Fruit fly (Drosophila melanogaster): ENCODE data around the gene JMJD6.

Gene JMJD6

dm6 chr3R:22358810-22359209, 3.4 kb downstream of the JMJD6 start (continued):
- peak; percentile 37; the same call in 1 of the 2 replicates for TF ChIP-seq al (GFP tag; IDR thresholded peaks at IDR 0.05)
- no peak for TF ChIP-seq CG16779 (GFP tag; IDR thresholded peaks at IDR 0.05)
- TF ChIP-seq CG11504 (tag; optimal IDR thresholded peaks at IDR 0.05): peak; percentile 75
- TF ChIP-seq HLH3B (GFP tag; IDR thresholded peaks at IDR 0.05): peak; percentile 79
- TF ChIP-seq CG18011 (GFP tag; optimal IDR thresholded peaks at IDR 0.05): no peak
- peak; percentile 42 for TF ChIP-seq CrebB (tag; optimal IDR thresholded peaks at IDR 0.05)
- TF ChIP-seq salm (tag; optimal IDR thresholded peaks at IDR 0.05): no peak
- TF ChIP-seq eyg (GFP tag; optimal IDR thresholded peaks at IDR 0.05): peak; percentile 5
- TF ChIP-seq CG13624 (GFP tag; optimal IDR thresholded peaks at IDR 0.05): peak; percentile 27
- TF ChIP-seq Dek (tag; optimal IDR thresholded peaks at IDR 0.05): peak; percentile 17
- peak; percentile 71 for TF ChIP-seq Oli (tag; optimal IDR thresholded peaks at IDR 0.05)
- no peak for TF ChIP-seq Ets97D (GFP tag; optimal IDR thresholded peaks at IDR 0.05)
- no peak for TF ChIP-seq Dip2 (GFP tag; IDR thresholded peaks at IDR 0.05)
- peak; percentile 63 for TF ChIP-seq CG17802 (tag; optimal IDR thresholded peaks at IDR 0.05)
- no peak for TF ChIP-seq disco-r (GFP tag; optimal IDR thresholded peaks at IDR 0.05)
- TF ChIP-seq tna (GFP tag; IDR thresholded peaks at IDR 0.05; ENCODE audit: partially characterized antibody): no peak
- TF ChIP-seq eve (GFP tag; optimal IDR thresholded peaks at IDR 0.05): no peak
- TF ChIP-seq Dad (GFP tag; optimal IDR thresholded peaks at IDR 0.05): peak; percentile 29
- no peak for TF ChIP-seq nerfin-2 (GFP tag; IDR thresholded peaks at IDR 0.05; ENCODE audit: partially characterized antibody)
- no peak for TF ChIP-seq Hmx (GFP tag; optimal IDR thresholded peaks at IDR 0.05)
- TF ChIP-seq stc (GFP tag; IDR thresholded peaks at IDR 0.05): peak; percentile 62
- no peak for TF ChIP-seq CG10274 (GFP tag; optimal IDR thresholded peaks at IDR 0.05)
- no peak for TF ChIP-seq pfk (GFP tag; optimal IDR thresholded peaks at IDR 0.05)
- TF ChIP-seq croc (GFP tag; conservative IDR thresholded peaks at IDR 0.05): peak; percentile 48
- TF ChIP-seq CG16815 (GFP tag; optimal IDR thresholded peaks at IDR 0.05): peak; percentile 38
- peak; percentile 65 for TF ChIP-seq CG12769 (tag; optimal IDR thresholded peaks at IDR 0.05)
- no peak for TF ChIP-seq bigmax (GFP tag; optimal IDR thresholded peaks at IDR 0.05)
- peak; percentile 76 for TF ChIP-seq B-H1 (GFP tag; IDR thresholded peaks at IDR 0.05)
- TF ChIP-seq Side (GFP tag; optimal IDR thresholded peaks at IDR 0.05): peak; percentile 12
- peak; percentile 17 for TF ChIP-seq CHES-1-like (GFP tag; optimal IDR thresholded peaks at IDR 0.05)
- no peak for TF ChIP-seq lov (optimal IDR thresholded peaks at IDR 0.05)
- peak; percentile 74; the same call in 1 of the 3 replicates for TF ChIP-seq lov (GFP tag; IDR thresholded peaks at IDR 0.05)
- peak; percentile 40 for TF ChIP-seq Fer1 (GFP tag; optimal IDR thresholded peaks at IDR 0.05)
- no peak for TF ChIP-seq Scr (GFP tag; IDR thresholded peaks at IDR 0.05; ENCODE audit: partially characterized antibody)
- TF ChIP-seq da (GFP tag; optimal IDR thresholded peaks at IDR 0.05): no peak
- TF ChIP-seq CG2116 (GFP tag; optimal IDR thresholded peaks at IDR 0.05): peak; percentile 46
- TF ChIP-seq Dip3 (GFP tag; optimal IDR thresholded peaks at IDR 0.05): no peak
- peak; percentile 41 for TF ChIP-seq CG31365 (tag; optimal IDR thresholded peaks at IDR 0.05)
- peak; percentile 81 for TF ChIP-seq CG2678 (tag; optimal IDR thresholded peaks at IDR 0.05)
- TF ChIP-seq mam (GFP tag; optimal IDR thresholded peaks at IDR 0.05): no peak
- no peak for TF ChIP-seq unc-4 (GFP tag; IDR thresholded peaks at IDR 0.05; ENCODE audit: partially characterized antibody)
- TF ChIP-seq Max (GFP tag; optimal IDR thresholded peaks at IDR 0.05): peak; percentile 77
- TF ChIP-seq phol (tag; optimal IDR thresholded peaks at IDR 0.05): peak; percentile 67
- TF ChIP-seq sens (GFP tag): peak; percentile 94
- TF ChIP-seq Blimp-1 (GFP tag; optimal IDR thresholded peaks at IDR 0.05): peak; percentile 88
- peak; percentile 36; the same call in 1 of the 2 replicates for TF ChIP-seq CG11085 (GFP tag; IDR thresholded peaks at IDR 0.05)
- TF ChIP-seq hkb (optimal IDR thresholded peaks at IDR 0.05): no peak
- peak; percentile 74 for TF ChIP-seq hkb (GFP tag; IDR thresholded peaks at IDR 0.05)
- TF ChIP-seq bsh (GFP tag; optimal IDR thresholded peaks at IDR 0.05): peak; percentile 46 to 94
- peak; percentile 73 for TF ChIP-seq Lhr (GFP tag; optimal IDR thresholded peaks at IDR 0.05)
- peak; percentile 33 for TF ChIP-seq Atf3 (GFP tag; optimal IDR thresholded peaks at IDR 0.05)

All from whole organism, embryonic.